Worm (Caenorhabditis elegans): ENCODE data around the gene str-3.

DNA sequence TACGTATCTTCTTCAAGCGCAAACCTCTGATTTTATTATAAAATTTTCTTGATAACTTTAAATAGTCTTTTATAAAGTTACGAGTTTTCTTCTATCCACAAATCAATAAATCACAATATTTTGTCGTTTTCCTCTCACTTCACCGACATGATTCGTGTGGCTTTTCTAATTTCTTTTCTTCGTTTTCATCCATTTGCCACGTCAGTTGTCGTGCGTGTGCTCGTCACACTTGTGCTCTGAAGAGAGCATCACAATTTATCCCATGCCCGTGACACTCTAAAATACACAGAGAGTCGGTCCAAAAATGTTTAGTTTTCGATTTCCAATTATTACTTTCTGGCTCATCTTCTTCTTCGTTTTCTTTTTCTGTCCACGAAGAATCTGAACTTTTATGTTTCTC is 11.7 kb upstream of the str-3 start:
- no peak for TF ChIP-seq W03F9.2 (tag; optimal IDR thresholded peaks at IDR 0.05)
- TF ChIP-seq him-1 (tag; optimal IDR thresholded peaks at IDR 0.05), result no peak
- TF ChIP-seq dao-5 (tag; optimal IDR thresholded peaks at IDR 0.05), result no peak
